Worm (Caenorhabditis elegans) whole organism, L2 larva: Measurements from ENCODE around the gene nob-1.

Source experiments
- Y55F3AM.14 ChIP-seq: fragments of 200-800 bp; sonication (Bioruptor generic); optimal IDR thresholded peaks from 2 replicates; lab custom pipeline; 2018; ENCODE audit warnings: mild to moderate bottlenecking, missing genetic modification characterization, missing compliant biosample characterization
- ama-1 ChIP-seq: fragments of 150-350 bp; optimal IDR thresholded peaks from 2 replicates; lab custom pipeline; 2018; ENCODE audit warnings: inconsistent platforms
- blmp-1 ChIP-seq: sonication (generic microtip); optimal IDR thresholded peaks from 2 replicates; lab custom pipeline; 2017; ENCODE audit warnings: missing genetic modification characterization, mild to moderate bottlenecking, missing compliant biosample characterization, antibody characterized with exemption, moderate library complexity; ENCODE audit not compliant: insufficient read depth
- ceh-82 ChIP-seq: fragments of 150-350 bp; optimal IDR thresholded peaks from 2 replicates; lab custom pipeline; 2014; ENCODE audit warnings: missing biosample characterization, missing genetic modification characterization
- elt-1 ChIP-seq: fragments of 150-350 bp; optimal IDR thresholded peaks from 2 replicates; lab custom pipeline; 2014; ENCODE audit warnings: missing biosample characterization, missing genetic modification characterization
- elt-3 ChIP-seq: sonication (generic microtip); optimal IDR thresholded peaks from 2 replicates; lab custom pipeline; 2017; ENCODE audit warnings: missing biosample characterization, missing genetic modification characterization
- mab-5 ChIP-seq: fragments of 150-350 bp; optimal IDR thresholded peaks from 2 replicates; lab custom pipeline; 2014; ENCODE audit warnings: missing biosample characterization, missing genetic modification characterization
- nhr-12 ChIP-seq: fragments of 150-350 bp; optimal IDR thresholded peaks from 2 replicates; lab custom pipeline; 2014; ENCODE audit warnings: missing biosample characterization, missing genetic modification characterization
- nhr-25 ChIP-seq: fragments of 150-350 bp; sonication (generic microtip); optimal IDR thresholded peaks from 3 replicates; lab custom pipeline; 2014; ENCODE audit warnings: missing biosample characterization, missing genetic modification characterization
- nhr-77 ChIP-seq: fragments of 150-350 bp; optimal IDR thresholded peaks from 2 replicates; lab custom pipeline; 2014; ENCODE audit warnings: missing biosample characterization, missing genetic modification characterization
- snpc-4 ChIP-seq: fragments of 150-350 bp; optimal IDR thresholded peaks from 2 replicates; lab custom pipeline; 2014; ENCODE audit warnings: missing biosample characterization, missing genetic modification characterization
- unc-62 ChIP-seq: fragments of 150-350 bp; optimal IDR thresholded peaks from 2 replicates; lab custom pipeline; 2014; ENCODE audit warnings: missing biosample characterization, missing genetic modification reagents, missing genetic modification characterization
- ztf-11 ChIP-seq: sonication (generic microtip); optimal IDR thresholded peaks from 2 replicates; lab custom pipeline; 2017; ENCODE audit warnings: missing biosample characterization, missing genetic modification characterization

ce11 chrIII:12059521-12059920 is 24.6 kb downstream of the nob-1 start:
- no peak for TF ChIP-seq nhr-25 (tag; lab: Kevin White, UChicago)
- TF ChIP-seq nhr-12: no peak
- no peak for TF ChIP-seq unc-62 (GFP tag; lab: Kevin White, UChicago)
- no peak for TF ChIP-seq ztf-11 (tag; lab: Kevin White, UChicago)
- TF ChIP-seq nhr-77: no peak
- no peak for TF ChIP-seq elt-3 (tag; lab: Kevin White, UChicago)
- no peak for TF ChIP-seq ama-1
- TF ChIP-seq blmp-1 (tag; lab: Kevin White, UChicago): no peak
- TF ChIP-seq snpc-4 (tag; lab: Kevin White, UChicago): no peak
- TF ChIP-seq Y55F3AM.14 (GFP tag; lab: Kevin White, UChicago): no peak
- TF ChIP-seq mab-5 (tag; lab: Kevin White, UChicago): no peak
- TF ChIP-seq ceh-82: no peak
- no peak for TF ChIP-seq elt-1
